Worm (Caenorhabditis elegans) whole organism, L4 larva: ENCODE results near the gene nprl-3.

Experiments
- R02D3.7 ChIP-seq: fragments of 150-350 bp; sonication (generic microtip); optimal IDR thresholded peaks from 3 replicates; lab custom pipeline; 2014; ENCODE audit warnings: missing biosample characterization, missing genetic modification characterization
- Y105C5A.15 ChIP-seq: fragments of 200-800 bp; sonication (Bioruptor generic); IDR thresholded peaks from 2 replicates; pipeline ENCODE4 v1.3.6; 2022; ENCODE audit warnings: missing genetic modification characterization, missing compliant biosample characterization
- arid-1 ChIP-seq: fragments of 200-800 bp; sonication (Bioruptor generic); conservative IDR thresholded peaks from 2 replicates; pipeline ENCODE4 v1.3.6; 2022; ENCODE audit warnings: missing genetic modification reagents, missing genetic modification characterization, missing compliant biosample characterization
- ceh-62 ChIP-seq: sonication (generic microtip); optimal IDR thresholded peaks from 2 replicates; lab custom pipeline; 2017; ENCODE audit warnings: missing biosample characterization, missing genetic modification characterization
- daf-8 ChIP-seq: fragments of 200-800 bp; sonication (Bioruptor generic); IDR thresholded peaks from 2 replicates; pipeline ENCODE4 v1.3.6; 2022; ENCODE audit warnings: missing genetic modification characterization, missing compliant biosample characterization
- egl-27 ChIP-seq: sonication (generic microtip); optimal IDR thresholded peaks from 3 replicates; lab custom pipeline; 2017; ENCODE audit warnings: missing biosample characterization, missing genetic modification reagents, missing genetic modification characterization
- lin-13 ChIP-seq: fragments of 150-350 bp; optimal IDR thresholded peaks from 2 replicates; lab custom pipeline; 2014; ENCODE audit warnings: missing biosample characterization, missing genetic modification reagents, missing genetic modification characterization
- nhr-76 ChIP-seq: fragments of 150-350 bp; optimal IDR thresholded peaks from 2 replicates; lab custom pipeline; 2014; ENCODE audit warnings: missing biosample characterization, missing genetic modification characterization
- sdz-12 ChIP-seq: fragments of 200-800 bp; sonication (Bioruptor generic); optimal IDR thresholded peaks from 2 replicates; lab custom pipeline; 2018; ENCODE audit warnings: mild to moderate bottlenecking, missing genetic modification characterization, missing compliant biosample characterization
- skn-1 ChIP-seq: fragments of 150-350 bp; optimal IDR thresholded peaks from 2 replicates; lab custom pipeline; 2014; ENCODE audit warnings: missing biosample characterization, missing genetic modification characterization
- snpc-4 ChIP-seq: fragments of 150-350 bp; optimal IDR thresholded peaks from 2 replicates; lab custom pipeline; 2014; ENCODE audit warnings: missing biosample characterization, missing genetic modification characterization
- ztf-11 ChIP-seq: fragments of 150-350 bp; optimal IDR thresholded peaks from 2 replicates; lab custom pipeline; 2014; ENCODE audit warnings: missing biosample characterization, missing genetic modification characterization

DNA sequence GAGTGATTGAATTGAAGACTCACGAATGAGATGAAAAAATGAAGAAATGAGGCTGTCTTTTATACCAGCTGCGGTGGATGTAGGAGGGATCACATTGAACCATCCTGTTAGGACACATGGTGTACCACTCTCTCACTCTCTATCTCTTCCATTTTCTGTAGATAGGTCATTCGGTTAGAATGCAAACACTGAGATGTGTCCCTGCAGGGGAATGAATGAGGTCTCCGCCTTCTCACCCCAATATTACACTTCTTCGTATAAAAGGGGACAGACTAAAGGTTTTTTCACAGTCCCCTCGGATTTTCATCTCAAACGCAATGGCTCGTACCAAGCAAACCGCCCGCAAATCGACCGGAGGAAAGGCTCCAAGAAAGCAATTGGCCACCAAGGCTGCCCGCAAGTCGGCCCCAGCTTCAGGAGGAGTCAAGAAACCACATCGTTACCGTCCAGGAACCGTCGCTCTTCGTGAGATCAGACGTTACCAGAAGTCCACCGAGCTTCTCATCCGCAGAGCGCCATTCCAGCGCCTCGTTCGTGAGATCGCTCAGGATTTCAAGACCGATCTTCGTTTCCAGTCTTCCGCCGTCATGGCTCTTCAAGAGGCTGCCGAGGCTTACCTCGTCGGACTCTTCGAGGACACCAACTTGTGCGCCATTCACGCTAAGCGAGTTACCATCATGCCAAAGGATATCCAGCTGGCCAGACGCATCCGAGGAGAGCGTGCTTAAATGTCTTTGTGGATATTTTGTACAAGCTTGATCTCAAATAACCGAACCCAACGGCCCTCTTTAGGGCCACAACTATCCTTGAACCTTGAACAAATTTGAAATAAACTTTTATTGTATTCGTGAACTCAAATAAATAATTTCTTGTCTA, 36.9 kb downstream of the nprl-3 start, which contains the start of gene his-32:
- TF ChIP-seq daf-8 (GFP tag; lab: Robert Waterston, UW) (no peak), nhr-76 (tag; lab: Kevin White, UChicago) (no peak), ceh-62 (tag; lab: Kevin White, UChicago) (no peak), snpc-4 (tag; lab: Kevin White, UChicago) (no peak), ztf-11 (tag; lab: Kevin White, UChicago) (no peak), sdz-12 (GFP tag; lab: Kevin White, UChicago) (no peak), egl-27 (tag; lab: Kevin White, UChicago) (no peak), lin-13 (GFP tag; lab: Kevin White, UChicago) (no peak), skn-1 (tag; lab: Kevin White, UChicago) (no peak), R02D3.7 (tag; lab: Kevin White, UChicago) (no peak), Y105C5A.15 (GFP tag; lab: Robert Waterston, UW) (no peak), arid-1 (GFP tag; lab: Robert Waterston, UW) (no peak)
